Fruit fly (Drosophila melanogaster) whole organism, embryonic: ENCODE data around the gene CG6654.

Experiments used
- Atf-2 ChIP-seq: fragments of 200-800 bp; sonication (Bioruptor generic); optimal IDR thresholded peaks from 2 replicates; lab custom pipeline; 2016; ENCODE audit warnings: missing biosample characterization, missing genetic modification characterization
- CG10147 ChIP-seq: fragments of 200-800 bp; sonication (Bioruptor generic); optimal IDR thresholded peaks from 2 replicates; lab custom pipeline; 2019; ENCODE audit warnings: missing biosample characterization, mild to moderate bottlenecking, missing genetic modification characterization, moderate library complexity
- CG10267 ChIP-seq: fragments of 200-800 bp; sonication (Bioruptor generic); optimal IDR thresholded peaks from 2 replicates; lab custom pipeline; 2018; ENCODE audit warnings: missing biosample characterization, mild to moderate bottlenecking, missing genetic modification characterization, moderate library complexity
- CG10654 ChIP-seq: fragments of 200-800 bp; sonication (Bioruptor generic); optimal IDR thresholded peaks from 2 replicates; lab custom pipeline; 2016; ENCODE audit warnings: missing biosample characterization, missing genetic modification characterization
- CG11093 ChIP-seq: fragments of 200-800 bp; sonication (Bioruptor generic); IDR thresholded peaks from 3 replicates; pipeline ENCODE4 v1.3.6; 2022; ENCODE audit warnings: missing biosample characterization, missing genetic modification characterization
- CG12104 ChIP-seq: fragments of 200-800 bp; sonication (Bioruptor generic); optimal IDR thresholded peaks from 3 replicates; lab custom pipeline; 2016; ENCODE audit warnings: missing biosample characterization, missing genetic modification characterization
- CG12659 ChIP-seq: fragments of 200-800 bp; sonication (Bioruptor generic); optimal IDR thresholded peaks from 3 replicates; lab custom pipeline; 2017; ENCODE audit warnings: mild to moderate bottlenecking, missing biosample characterization, missing genetic modification reagents, missing genetic modification characterization
- CG12769 ChIP-seq: fragments of 200-800 bp; sonication (Bioruptor generic); optimal IDR thresholded peaks from 2 replicates; lab custom pipeline; 2019; ENCODE audit warnings: missing biosample characterization, mild to moderate bottlenecking, missing genetic modification characterization, moderate library complexity
- CG13123 ChIP-seq: fragments of 200-800 bp; sonication (Bioruptor generic); optimal IDR thresholded peaks from 2 replicates; lab custom pipeline; 2016; ENCODE audit warnings: missing biosample characterization, missing genetic modification characterization
- CG14667 ChIP-seq: fragments of 200-800 bp; sonication (Bioruptor generic); IDR thresholded peaks from 2 replicates; pipeline ENCODE4 v1.3.6; 2022; ENCODE audit warnings: missing biosample characterization, missing genetic modification characterization
- CG1529 ChIP-seq: fragments of 200-800 bp; sonication (Bioruptor generic); optimal IDR thresholded peaks from 3 replicates; lab custom pipeline; 2018; ENCODE audit warnings: missing biosample characterization, missing genetic modification characterization
- CG17912 ChIP-seq: fragments of 200-800 bp; sonication (Bioruptor generic); optimal IDR thresholded peaks from 2 replicates; lab custom pipeline; 2018; ENCODE audit warnings: missing biosample characterization, mild to moderate bottlenecking, missing genetic modification characterization
- CG31388 ChIP-seq: fragments of 200-800 bp; sonication (Bioruptor generic); optimal IDR thresholded peaks from 2 replicates; lab custom pipeline; 2016; ENCODE audit warnings: missing biosample characterization, missing genetic modification characterization
- CG31441 ChIP-seq: fragments of 200-800 bp; sonication (Bioruptor generic); IDR thresholded peaks from 2 replicates; pipeline ENCODE4 v1.3.6; 2022; ENCODE audit warnings: missing biosample characterization, missing genetic modification characterization
- CG4404 ChIP-seq: fragments of 200-800 bp; sonication (Bioruptor generic); IDR thresholded peaks from 2 replicates; pipeline ENCODE4 v1.3.6; 2022; ENCODE audit warnings: missing biosample characterization, missing genetic modification characterization
- CG6175 ChIP-seq: fragments of 200-800 bp; sonication (Bioruptor generic); IDR thresholded peaks from 3 replicates; pipeline ENCODE4 v1.3.6; 2022; ENCODE audit warnings: missing biosample characterization, missing genetic modification characterization
- CG6689 ChIP-seq: fragments of 200-800 bp; sonication (Bioruptor generic); IDR thresholded peaks from 2 replicates; pipeline ENCODE4 v1.3.6; 2022; ENCODE audit warnings: missing biosample characterization, missing genetic modification characterization
- CG6791 ChIP-seq: fragments of 200-800 bp; sonication (Bioruptor generic); IDR thresholded peaks from 3 replicates; pipeline ENCODE4 v1.3.6; 2022; ENCODE audit warnings: missing biosample characterization, missing genetic modification characterization; ENCODE audit not compliant: partially characterized antibody
- CG7963 ChIP-seq: fragments of 200-800 bp; sonication (Bioruptor generic); IDR thresholded peaks from 3 replicates; pipeline ENCODE4 v1.3.6; 2022; ENCODE audit warnings: missing biosample characterization, missing genetic modification characterization; ENCODE audit not compliant: partially characterized antibody
- CG8388 ChIP-seq: fragments of 200-800 bp; sonication (Bioruptor generic); optimal IDR thresholded peaks from 2 replicates; lab custom pipeline; 2019; ENCODE audit warnings: missing biosample characterization, mild to moderate bottlenecking, missing genetic modification characterization, moderate library complexity
- CG8924 ChIP-seq: fragments of 200-800 bp; optimal IDR thresholded peaks from 3 replicates; lab custom pipeline; 2019; ENCODE audit warnings: missing biosample characterization, mild to moderate bottlenecking, missing genetic modification characterization, moderate library complexity
- E2f2 ChIP-seq: fragments of 200-800 bp; sonication (Bioruptor generic); IDR thresholded peaks from 2 replicates; pipeline ENCODE4 v1.3.6; 2022; ENCODE audit warnings: missing biosample characterization, missing genetic modification characterization
- Nf-YC ChIP-seq: fragments of 200-800 bp; optimal IDR thresholded peaks from 3 replicates; lab custom pipeline; 2019; ENCODE audit warnings: missing biosample characterization, mild to moderate bottlenecking, missing genetic modification characterization, moderate library complexity
- Sry-δ ChIP-seq: fragments of 200-800 bp; sonication (Bioruptor generic); optimal IDR thresholded peaks from 2 replicates; lab custom pipeline; 2016; ENCODE audit warnings: missing biosample characterization, missing genetic modification characterization
- Usf ChIP-seq: fragments of 200-800 bp; sonication (Bioruptor generic); optimal IDR thresholded peaks from 2 replicates; lab custom pipeline; 2017; ENCODE audit warnings: missing genotype, missing biosample characterization, missing genetic modification characterization
- ara ChIP-seq: fragments of 200-800 bp; sonication (Bioruptor generic); IDR thresholded peaks from 2 replicates; pipeline ENCODE4 v1.3.6; 2022; ENCODE audit warnings: missing biosample characterization, missing genetic modification characterization
- cato ChIP-seq: fragments of 200-800 bp; sonication (Bioruptor generic); optimal IDR thresholded peaks from 2 replicates; lab custom pipeline; 2016; ENCODE audit warnings: missing biosample characterization, missing genetic modification characterization, borderline replicate concordance
- ci ChIP-seq: fragments of 200-800 bp; sonication (Bioruptor generic); IDR thresholded peaks from 3 replicates; pipeline ENCODE4 v1.3.6; 2022; ENCODE audit warnings: missing biosample characterization, missing genetic modification characterization
- crc ChIP-seq: fragments of 200-800 bp; sonication (Bioruptor generic); optimal IDR thresholded peaks from 2 replicates; lab custom pipeline; 2016; ENCODE audit warnings: missing biosample characterization, missing genetic modification characterization
- dmrt11E ChIP-seq: fragments of 200-800 bp; sonication (Bioruptor generic); optimal IDR thresholded peaks from 3 replicates; lab custom pipeline; 2018; ENCODE audit warnings: missing biosample characterization, mild to moderate bottlenecking, missing genetic modification characterization, moderate library complexity
- en ChIP-seq: fragments of 200-800 bp; sonication (Bioruptor generic); optimal IDR thresholded peaks from 2 replicates; lab custom pipeline; 2016; ENCODE audit warnings: missing biosample characterization, missing genetic modification characterization
- eve ChIP-seq, 2 experiments: fragments of >200 bp; optimal IDR thresholded peaks; 2 replicates each; lab custom pipeline; 2017; ENCODE audit warnings: missing biosample characterization in 2 of 2, missing genetic modification characterization in 2 of 2
- ewg ChIP-seq: fragments of 200-800 bp; sonication (Bioruptor generic); optimal IDR thresholded peaks from 3 replicates; lab custom pipeline; 2017; ENCODE audit warnings: mild to moderate bottlenecking, missing biosample characterization, missing genetic modification reagents, missing genetic modification characterization
- exex ChIP-seq: fragments of 200-800 bp; sonication (Bioruptor generic); optimal IDR thresholded peaks from 4 replicates; lab custom pipeline; 2018; ENCODE audit warnings: missing biosample characterization, mild to moderate bottlenecking, missing genetic modification characterization, moderate library complexity
- gsb-n ChIP-seq: fragments of 200-800 bp; sonication (Bioruptor generic); optimal IDR thresholded peaks from 3 replicates; lab custom pipeline; 2018; ENCODE audit warnings: missing biosample characterization, mild to moderate bottlenecking, missing genetic modification characterization
- hkb ChIP-seq, 2 experiments: fragments of 200-800 bp in 1 of 2; fragments of >200 bp in 1 of 2; sonication (Bioruptor generic) in 1 of 2; IDR thresholded peaks in 1 of 2; optimal IDR thresholded peaks in 1 of 2; 2 replicates each; pipeline versions ENCODE4 v1.3.6 to Lab custom; 2017 to 2022; ENCODE audit warnings: missing biosample characterization in 1 of 2, missing genetic modification characterization in 1 of 2
- mam ChIP-seq: fragments of 200-800 bp; sonication (Bioruptor generic); optimal IDR thresholded peaks from 3 replicates; lab custom pipeline; 2016; ENCODE audit warnings: missing biosample characterization, missing genetic modification characterization
- nom ChIP-seq: fragments of 200-800 bp; sonication (Bioruptor generic); optimal IDR thresholded peaks from 2 replicates; lab custom pipeline; 2017; ENCODE audit warnings: missing biosample characterization, missing genetic modification characterization, mild to moderate bottlenecking, moderate library complexity, missing genetic modification reagents
- onecut ChIP-seq: fragments of 200-800 bp; sonication (Bioruptor generic); IDR thresholded peaks from 2 replicates; pipeline ENCODE4 v1.3.6; 2022; ENCODE audit warnings: missing biosample characterization, missing genetic modification characterization
- pan ChIP-seq, 4 experiments: fragments of >200 bp in 3 of 4; fragments of 200-800 bp in 1 of 4; sonication (Bioruptor generic) in 1 of 4; optimal IDR thresholded peaks in 3 of 4; IDR thresholded peaks in 1 of 4; 2 replicates each; pipeline versions ENCODE4 v1.3.6 to Lab custom; 2017 to 2022; ENCODE audit warnings: missing biosample characterization in 2 of 4, missing genetic modification characterization in 2 of 4, mixed read lengths in 1 of 4
- peb ChIP-seq: fragments of 200-800 bp; sonication (Bioruptor generic); IDR thresholded peaks from 2 replicates; pipeline ENCODE4 v1.3.6; 2022; ENCODE audit warnings: missing biosample characterization, missing genetic modification characterization
- pum ChIP-seq: fragments of 200-800 bp; sonication (Bioruptor generic); optimal IDR thresholded peaks from 2 replicates; lab custom pipeline; 2016; ENCODE audit warnings: missing biosample characterization, missing genetic modification characterization
- pzg ChIP-seq: fragments of 200-800 bp; sonication (Bioruptor generic); optimal IDR thresholded peaks from 3 replicates; lab custom pipeline; 2018; ENCODE audit warnings: missing biosample characterization, mild to moderate bottlenecking, missing genetic modification characterization, moderate library complexity
- repo ChIP-seq: fragments of 200-800 bp; sonication (Bioruptor generic); optimal IDR thresholded peaks from 2 replicates; lab custom pipeline; 2016; ENCODE audit warnings: missing biosample characterization, missing genetic modification characterization
- row ChIP-seq: fragments of 200-800 bp; sonication (Bioruptor generic); IDR thresholded peaks from 3 replicates; pipeline ENCODE4 v1.3.6; 2022; ENCODE audit warnings: missing biosample characterization, missing genetic modification characterization
- schlank ChIP-seq: fragments of 200-800 bp; sonication (Bioruptor generic); optimal IDR thresholded peaks from 2 replicates; lab custom pipeline; 2018; ENCODE audit warnings: missing biosample characterization, mild to moderate bottlenecking, missing genetic modification characterization
- slou ChIP-seq: fragments of 200-800 bp; sonication (Bioruptor generic); optimal IDR thresholded peaks from 3 replicates; lab custom pipeline; 2016; ENCODE audit warnings: missing biosample characterization, missing genetic modification characterization
- tgo ChIP-seq: fragments of 200-800 bp; sonication (Bioruptor generic); IDR thresholded peaks from 3 replicates; pipeline ENCODE4 v1.3.6; 2022; ENCODE audit warnings: missing biosample characterization, missing genetic modification characterization
- wdn ChIP-seq: fragments of 200-800 bp; sonication (Bioruptor generic); IDR thresholded peaks from 2 replicates; pipeline ENCODE4 v1.3.6; 2022; ENCODE audit warnings: missing biosample characterization, missing genetic modification characterization

Gene CG6654

DNA sequence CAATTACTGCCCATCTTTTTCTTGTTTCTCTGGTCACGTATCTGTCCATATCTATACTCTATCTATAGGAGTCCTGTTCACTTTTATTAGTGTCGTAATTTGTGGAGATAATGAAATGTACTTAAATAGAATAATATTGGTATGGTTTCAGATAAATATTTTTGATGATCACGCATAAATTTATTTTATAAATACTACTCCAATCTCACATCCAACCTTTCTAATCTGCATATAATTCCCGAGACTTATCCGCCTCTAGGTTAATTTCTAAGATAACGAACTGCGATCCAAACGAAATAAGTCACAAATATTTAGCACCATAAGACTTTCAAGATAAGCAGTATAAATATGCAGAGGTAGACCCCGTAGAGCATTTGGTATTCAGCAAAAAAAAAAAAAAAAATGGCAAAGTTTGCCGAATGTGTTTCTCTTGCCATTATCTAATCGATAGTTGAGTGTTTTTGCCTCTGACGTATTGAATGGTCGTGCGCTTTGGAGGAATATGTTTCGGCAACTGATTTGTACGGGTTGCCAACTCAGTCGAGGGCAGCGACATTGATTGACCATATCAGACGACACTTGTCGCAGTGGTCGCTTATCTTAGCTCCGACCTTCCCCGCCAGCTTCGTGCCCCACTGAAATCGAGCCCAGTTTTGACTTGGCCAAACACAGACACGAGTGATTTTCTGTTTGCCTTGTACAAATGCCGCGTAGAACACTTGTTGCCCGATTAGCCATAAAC lies 15.2 kb downstream of the CG6654 start (continued):
- TF ChIP-seq CG11093 (GFP tag; lab: Robert Waterston, UW): no peak
- TF ChIP-seq CG8388: no peak
- TF ChIP-seq slou (GFP tag; lab: Kevin White, UChicago): no peak
- no peak for TF ChIP-seq crc (GFP tag; lab: Kevin White, UChicago)
- TF ChIP-seq Atf-2 (GFP tag; lab: Kevin White, UChicago): no peak
- TF ChIP-seq ewg (GFP tag; lab: Kevin White, UChicago): no peak
- no peak for TF ChIP-seq nom (GFP tag; lab: Kevin White, UChicago)
- TF ChIP-seq E2f2 (GFP tag; lab: Robert Waterston, UW): no peak
- TF ChIP-seq repo: no peak
- no peak for TF ChIP-seq CG13123 (GFP tag; lab: Kevin White, UChicago)
- TF ChIP-seq cato: no peak
- TF ChIP-seq Sry-δ: no peak
- no peak for TF ChIP-seq tgo (GFP tag; lab: Robert Waterston, UW)
- TF ChIP-seq peb: no peak
- TF ChIP-seq CG6791: no peak
- TF ChIP-seq row (GFP tag; lab: Robert Waterston, UW): peak; percentile 44; the same call in 2 of the 3 replicates
- no peak for TF ChIP-seq schlank (tag; lab: Kevin White, UChicago)
- no peak for TF ChIP-seq CG12104
- TF ChIP-seq CG17912 (GFP tag; lab: Kevin White, UChicago): no peak
- no peak for TF ChIP-seq pzg
- TF ChIP-seq CG6175 (GFP tag; lab: Robert Waterston, UW): 0 out of 3 replicates have a peak, but pooled peaks have one; percentile 27
- TF ChIP-seq CG10267 (tag; lab: Kevin White, UChicago): no peak
- TF ChIP-seq pan (optimal IDR thresholded peaks at IDR 0.05; lab: Kevin White, UChicago): no peak
- TF ChIP-seq pan (GFP tag; optimal IDR thresholded peaks at IDR 0.05 in 1 of 2, IDR thresholded peaks at IDR 0.05 in 1 of 2): no peak
- peak; percentile 72 for TF ChIP-seq exex (tag; lab: Kevin White, UChicago)
- no peak for TF ChIP-seq CG7963 (GFP tag; lab: Robert Waterston, UW)
- TF ChIP-seq mam (GFP tag; lab: Kevin White, UChicago): no peak
- no peak for TF ChIP-seq CG10147
- TF ChIP-seq CG1529: no peak
- TF ChIP-seq CG4404 (GFP tag; lab: Robert Waterston, UW): no peak
- TF ChIP-seq ara: no peak
- no peak for TF ChIP-seq ci (GFP tag; lab: Robert Waterston, UW)
- no peak for TF ChIP-seq Usf (GFP tag; lab: Kevin White, UChicago)
- TF ChIP-seq Nf-YC (tag; lab: Kevin White, UChicago): no peak
- TF ChIP-seq gsb-n (tag; lab: Kevin White, UChicago): no peak
- TF ChIP-seq CG12659 (GFP tag; lab: Kevin White, UChicago): no peak
- no peak for TF ChIP-seq dmrt11E (tag; lab: Kevin White, UChicago)
- no peak for TF ChIP-seq CG31388
- TF ChIP-seq pum (GFP tag; lab: Kevin White, UChicago): no peak
- TF ChIP-seq wdn (GFP tag; lab: Robert Waterston, UW): no peak
- no peak for TF ChIP-seq CG8924 (tag; lab: Kevin White, UChicago)
- no peak for TF ChIP-seq hkb (optimal IDR thresholded peaks at IDR 0.05; lab: Kevin White, UChicago)
- no peak for TF ChIP-seq hkb (GFP tag; IDR thresholded peaks at IDR 0.05; lab: Robert Waterston, UW)
- no peak for TF ChIP-seq CG6689 (GFP tag; lab: Robert Waterston, UW)
- TF ChIP-seq CG12769 (tag; lab: Kevin White, UChicago): no peak
- no peak for TF ChIP-seq onecut (GFP tag; lab: Robert Waterston, UW)
- TF ChIP-seq CG31441 (GFP tag; lab: Robert Waterston, UW): no peak
- TF ChIP-seq eve (GFP tag; optimal IDR thresholded peaks at IDR 0.05; lab: Kevin White, UChicago): no peak
- TF ChIP-seq en (GFP tag; lab: Kevin White, UChicago): no peak
- TF ChIP-seq CG10654: no peak
- no peak for TF ChIP-seq CG14667 (GFP tag; lab: Robert Waterston, UW)
